Worm (Caenorhabditis elegans) whole organism, early embryonic: ENCODE results near the gene Y32B12C.1.

Experiments
- F13C5.2 ChIP-seq: sonication (generic microtip); optimal IDR thresholded peaks from 2 replicates; lab custom pipeline; 2017; ENCODE audit warnings: mild to moderate bottlenecking, missing genetic modification characterization, inconsistent platforms, missing compliant biosample characterization
- ceh-36 ChIP-seq: sonication (generic microtip); optimal IDR thresholded peaks from 2 replicates; lab custom pipeline; 2016; ENCODE audit warnings: missing genetic modification characterization, inconsistent platforms, missing compliant biosample characterization
- hmg-4 ChIP-seq: fragments of 200-800 bp; sonication (Bioruptor generic); optimal IDR thresholded peaks from 2 replicates; lab custom pipeline; 2018; ENCODE audit warnings: mild to moderate bottlenecking, missing genetic modification characterization, missing compliant biosample characterization
- tbx-11 ChIP-seq: fragments of 200-800 bp; sonication (Bioruptor generic); IDR thresholded peaks from 2 replicates; pipeline ENCODE4 v1.3.6; 2022; ENCODE audit warnings: missing genetic modification characterization, missing compliant biosample characterization
- tbx-37 ChIP-seq: fragments of 200-800 bp; sonication (Bioruptor generic); conservative IDR thresholded peaks from 2 replicates; pipeline ENCODE4 v1.3.6; 2022; ENCODE audit warnings: missing genetic modification reagents, missing genetic modification characterization, missing compliant biosample characterization

DNA sequence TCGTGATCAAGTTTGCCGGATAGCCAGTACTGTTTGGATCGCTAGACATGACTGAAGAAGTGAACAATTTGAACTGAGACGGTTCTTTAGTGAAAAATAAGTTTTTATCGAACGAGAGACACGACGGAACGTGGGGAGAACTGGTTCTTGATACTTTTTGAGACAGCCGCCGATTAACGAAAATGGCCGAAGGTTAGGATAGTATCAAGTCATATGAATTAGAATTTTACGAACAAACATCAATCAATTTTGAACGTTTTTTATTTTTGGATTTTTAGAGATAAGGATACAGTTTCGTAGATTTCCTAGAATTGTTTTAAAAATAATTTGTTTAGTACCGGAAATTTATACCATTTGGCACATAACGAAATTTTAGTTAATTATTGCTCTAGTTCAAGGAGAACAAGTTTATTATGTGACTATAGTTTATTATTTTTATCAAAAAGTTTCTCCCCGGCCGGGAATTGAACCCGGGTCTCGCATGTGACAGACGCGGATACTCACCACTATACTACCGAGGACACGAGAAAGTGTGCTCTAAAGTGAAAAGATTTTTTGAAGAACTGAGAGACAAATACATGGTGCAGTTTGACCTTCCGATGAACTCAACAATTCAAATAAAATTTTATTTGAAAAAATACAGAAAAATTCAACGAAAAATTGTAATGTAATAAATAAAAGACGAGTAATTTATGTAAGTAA, 42.1 kb downstream of the Y32B12C.1 start, which contains the start of gene W06G6.20:
- TF ChIP-seq ceh-36 (tag; lab: Kevin White, UChicago) = no peak
- no peak for TF ChIP-seq hmg-4 (GFP tag; lab: Kevin White, UChicago)
- no peak for TF ChIP-seq F13C5.2 (tag; lab: Kevin White, UChicago)
- no peak for TF ChIP-seq tbx-11
- no peak for TF ChIP-seq tbx-37 (GFP tag; lab: Robert Waterston, UW)
